Worm (Caenorhabditis elegans) whole organism, L3 larva: ENCODE results near the gene sid-5.

Experiments used
- R02D3.7 ChIP-seq: fragments of 150-350 bp; optimal IDR thresholded peaks from 2 replicates; lab custom pipeline; 2014; ENCODE audit warnings: missing biosample characterization, missing genetic modification characterization
- ZK546.5 ChIP-seq: sonication (generic microtip); optimal IDR thresholded peaks from 2 replicates; lab custom pipeline; 2017; ENCODE audit warnings: missing biosample characterization, missing genetic modification characterization
- ama-1 ChIP-seq: fragments of 150-350 bp; optimal IDR thresholded peaks from 2 replicates; lab custom pipeline; 2018
- ceh-82 ChIP-seq: fragments of 150-350 bp; optimal IDR thresholded peaks from 2 replicates; lab custom pipeline; 2014; ENCODE audit warnings: missing biosample characterization, missing genetic modification characterization
- ceh-9 ChIP-seq: sonication (generic microtip); optimal IDR thresholded peaks from 2 replicates; lab custom pipeline; 2018; ENCODE audit warnings: missing biosample characterization, missing genetic modification characterization
- daf-12 ChIP-seq: fragments of 150-350 bp; optimal IDR thresholded peaks from 2 replicates; lab custom pipeline; 2014; ENCODE audit warnings: missing biosample characterization, missing genetic modification reagents, missing genetic modification characterization
- egl-27 ChIP-seq: sonication (generic microtip); optimal IDR thresholded peaks from 4 replicates; lab custom pipeline; 2017; ENCODE audit warnings: missing biosample characterization, missing genetic modification reagents, missing genetic modification characterization
- egl-5 ChIP-seq: fragments of 150-350 bp; optimal IDR thresholded peaks from 2 replicates; lab custom pipeline; 2017; ENCODE audit warnings: missing biosample characterization, missing genetic modification reagents, missing genetic modification characterization, inconsistent platforms
- elt-1 ChIP-seq: fragments of 150-350 bp; optimal IDR thresholded peaks from 2 replicates; lab custom pipeline; 2014; ENCODE audit warnings: missing biosample characterization, missing genetic modification characterization
- elt-2 ChIP-seq: sonication (generic microtip); optimal IDR thresholded peaks from 2 replicates; lab custom pipeline; 2016; ENCODE audit warnings: missing genetic modification reagents, mild to moderate bottlenecking, missing genetic modification characterization, missing compliant biosample characterization
- elt-3 ChIP-seq, 3 experiments: fragments of 150-350 bp in 1 of 3; sonication (generic microtip) in 2 of 3; optimal IDR thresholded peaks; 2 replicates in 2 of 3; 4 replicates in 1 of 3; lab custom pipeline; 2014 to 2017; ENCODE audit warnings: missing biosample characterization in 3 of 3, missing genetic modification characterization in 3 of 3
- eor-1 ChIP-seq, 2 experiments: fragments of 150-350 bp; optimal IDR thresholded peaks; 2 replicates each; lab custom pipeline; 2014 to 2018; ENCODE audit warnings: missing biosample characterization in 2 of 2, missing genetic modification characterization in 2 of 2
- fos-1 ChIP-seq: fragments of 150-350 bp; optimal IDR thresholded peaks from 2 replicates; lab custom pipeline; 2014; ENCODE audit warnings: missing biosample characterization, missing genetic modification characterization
- hmg-11 ChIP-seq: sonication (generic microtip); optimal IDR thresholded peaks from 2 replicates; lab custom pipeline; 2016; ENCODE audit warnings: missing genetic modification characterization, missing compliant biosample characterization
- jun-1 ChIP-seq: fragments of 150-350 bp; optimal IDR thresholded peaks from 2 replicates; lab custom pipeline; 2014; ENCODE audit warnings: missing biosample characterization, missing genetic modification reagents, missing genetic modification characterization
- lin-15B ChIP-seq: fragments of 150-350 bp; optimal IDR thresholded peaks from 2 replicates; lab custom pipeline; 2014; ENCODE audit warnings: missing biosample characterization, missing genetic modification characterization
- lin-39 ChIP-seq: fragments of 150-350 bp; optimal IDR thresholded peaks from 2 replicates; lab custom pipeline; 2018; ENCODE audit warnings: missing biosample characterization, missing genetic modification reagents, missing genetic modification characterization
- lsy-12 ChIP-seq: sonication (generic microtip); optimal IDR thresholded peaks from 2 replicates; lab custom pipeline; 2016; ENCODE audit warnings: mild to moderate bottlenecking, missing genetic modification characterization, missing compliant biosample characterization
- mdl-1 ChIP-seq: fragments of 150-350 bp; optimal IDR thresholded peaks from 2 replicates; lab custom pipeline; 2014; ENCODE audit warnings: missing biosample characterization, missing genetic modification characterization
- mml-1 ChIP-seq: fragments of 150-350 bp; sonication (generic microtip); optimal IDR thresholded peaks from 3 replicates; lab custom pipeline; 2014; ENCODE audit warnings: missing biosample characterization, missing genetic modification characterization
- nfya-1 ChIP-seq: sonication (generic microtip); optimal IDR thresholded peaks from 2 replicates; lab custom pipeline; 2017; ENCODE audit warnings: missing genetic modification characterization, mild to moderate bottlenecking, missing compliant biosample characterization, antibody characterized with exemption, moderate library complexity; ENCODE audit not compliant: insufficient read depth
- nhr-11 ChIP-seq: fragments of 150-350 bp; optimal IDR thresholded peaks from 2 replicates; lab custom pipeline; 2014; ENCODE audit warnings: missing biosample characterization, missing genetic modification characterization
- nhr-12 ChIP-seq: fragments of 150-350 bp; optimal IDR thresholded peaks from 2 replicates; lab custom pipeline; 2014; ENCODE audit warnings: missing biosample characterization, missing genetic modification characterization
- nhr-23 ChIP-seq: fragments of 150-350 bp; optimal IDR thresholded peaks from 2 replicates; lab custom pipeline; 2014; ENCODE audit warnings: missing biosample characterization, missing genetic modification reagents, missing genetic modification characterization
- nhr-237 ChIP-seq: fragments of 150-350 bp; optimal IDR thresholded peaks from 2 replicates; lab custom pipeline; 2014; ENCODE audit warnings: missing biosample characterization, missing genetic modification characterization
- nhr-25 ChIP-seq: sonication (generic microtip); optimal IDR thresholded peaks from 2 replicates; lab custom pipeline; 2017; ENCODE audit warnings: missing biosample characterization, missing genetic modification characterization
- nhr-43 ChIP-seq: sonication (generic microtip); optimal IDR thresholded peaks from 2 replicates; lab custom pipeline; 2016; ENCODE audit warnings: mild to moderate bottlenecking, missing genetic modification characterization, missing compliant biosample characterization; ENCODE audit not compliant: poor library complexity, severe bottlenecking
- nhr-67 ChIP-seq: fragments of 150-350 bp; optimal IDR thresholded peaks from 2 replicates; lab custom pipeline; 2014; ENCODE audit warnings: missing biosample characterization, missing genetic modification characterization
- nhr-76 ChIP-seq: fragments of 150-350 bp; sonication (generic microtip); optimal IDR thresholded peaks from 5 replicates; lab custom pipeline; 2014; ENCODE audit warnings: missing biosample characterization, missing genetic modification characterization
- nhr-77 ChIP-seq: fragments of 150-350 bp; optimal IDR thresholded peaks from 2 replicates; lab custom pipeline; 2014; ENCODE audit warnings: missing biosample characterization, missing genetic modification characterization
- pha-4 ChIP-seq: fragments of 150-350 bp; optimal IDR thresholded peaks from 2 replicates; lab custom pipeline; 2014; ENCODE audit warnings: missing biosample characterization, missing genetic modification reagents, missing genetic modification characterization
- pqm-1 ChIP-seq: fragments of 150-350 bp; optimal IDR thresholded peaks from 2 replicates; lab custom pipeline; 2017; ENCODE audit warnings: missing biosample characterization, missing genetic modification characterization, inconsistent platforms
- sea-2 ChIP-seq: fragments of 150-350 bp; sonication (generic microtip); optimal IDR thresholded peaks from 4 replicates; lab custom pipeline; 2014; ENCODE audit warnings: missing biosample characterization, missing genetic modification reagents, missing genetic modification characterization
- skn-1 ChIP-seq: fragments of 150-350 bp; optimal IDR thresholded peaks from 2 replicates; lab custom pipeline; 2014; ENCODE audit warnings: missing biosample characterization, missing genetic modification characterization
- tbx-2 ChIP-seq: sonication (generic microtip); optimal IDR thresholded peaks from 2 replicates; lab custom pipeline; 2016; ENCODE audit warnings: mild to moderate bottlenecking, missing genetic modification characterization, missing compliant biosample characterization
- unc-62 ChIP-seq: fragments of 150-350 bp; sonication (generic microtip); optimal IDR thresholded peaks from 4 replicates; lab custom pipeline; 2014; ENCODE audit warnings: missing biosample characterization, missing genetic modification reagents, missing genetic modification characterization
- zag-1 ChIP-seq: fragments of 150-350 bp; optimal IDR thresholded peaks from 2 replicates; lab custom pipeline; 2014; ENCODE audit warnings: missing biosample characterization, missing genetic modification characterization
- ztf-4 ChIP-seq: fragments of 150-350 bp; optimal IDR thresholded peaks from 2 replicates; lab custom pipeline; 2014; ENCODE audit warnings: missing biosample characterization, missing genetic modification characterization

The sid-5 gene

DNA sequence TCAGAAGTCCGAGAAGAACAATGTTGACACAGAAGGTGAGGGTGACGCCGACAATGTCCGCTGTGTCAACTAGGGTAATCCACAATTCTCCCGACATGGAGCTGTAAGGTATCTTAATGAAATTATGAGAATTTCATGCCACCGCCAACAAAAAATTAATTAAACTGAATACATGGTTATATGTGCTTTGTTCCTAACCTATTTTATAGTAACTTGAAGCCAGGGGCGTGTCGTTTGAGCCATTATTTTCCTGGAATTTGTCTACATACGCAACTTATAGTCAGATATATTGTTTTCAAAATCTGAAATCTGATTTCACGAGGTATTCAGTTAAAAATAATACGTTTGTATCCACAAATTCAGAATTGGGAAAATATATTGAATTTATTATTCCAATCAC is 38.7 kb upstream of the sid-5 start, which contains the start of gene odr-10:
odr-10 (minus strand) TSS at position 101 of the 400 bp plus-strand sequence.
- TF ChIP-seq nhr-43 (tag; lab: Kevin White, UChicago) (no peak), mml-1 (tag; lab: Kevin White, UChicago) (no peak), nhr-77 (tag; lab: Kevin White, UChicago) (no peak), jun-1 (tag; lab: Kevin White, UChicago) (no peak), hmg-11 (tag; lab: Kevin White, UChicago) (no peak), unc-62 (no peak), nhr-25 (no peak), lin-15B (tag; lab: Kevin White, UChicago) (no peak), egl-5 (tag; lab: Kevin White, UChicago) (no peak), mdl-1 (no peak), nhr-23 (tag; lab: Kevin White, UChicago) (no peak), nhr-237 (no peak)

DNA sequence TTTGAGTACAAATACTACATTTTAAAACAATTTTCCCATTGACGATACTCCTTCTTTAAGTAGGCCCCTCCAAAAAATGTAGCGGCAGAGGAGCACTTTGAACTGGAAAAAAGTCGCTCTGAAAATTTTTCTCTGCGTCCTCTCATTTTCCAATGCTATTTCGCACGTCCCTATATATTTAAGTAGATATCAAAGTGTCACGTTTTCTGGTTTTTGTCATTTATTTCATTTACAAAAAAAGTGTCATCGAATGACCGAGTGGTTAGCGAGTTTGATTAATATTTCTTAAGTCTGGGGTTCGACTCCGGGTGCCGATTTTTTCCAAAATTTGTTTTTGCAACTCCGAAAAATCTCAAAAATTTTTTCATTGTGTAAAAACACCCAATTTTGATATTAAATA is 37.6 kb upstream of the sid-5 start:
- TF ChIP-seq nhr-11 (tag; lab: Kevin White, UChicago) (no peak), lsy-12 (tag; lab: Kevin White, UChicago) (no peak), ceh-82 (tag; lab: Kevin White, UChicago) (no peak), ama-1 (lab: Kevin White, UChicago) (no peak), nhr-25 (no peak), elt-3 (tag; optimal IDR thresholded peaks at IDR 0.05; lab: Kevin White, UChicago) (no peak), ceh-9 (tag; lab: Kevin White, UChicago) (no peak), pha-4 (tag; lab: Kevin White, UChicago) (no peak), pqm-1 (tag; lab: Kevin White, UChicago) (no peak), sea-2 (GFP tag; lab: Kevin White, UChicago) (no peak), hmg-11 (tag; lab: Kevin White, UChicago) (no peak)

DNA sequence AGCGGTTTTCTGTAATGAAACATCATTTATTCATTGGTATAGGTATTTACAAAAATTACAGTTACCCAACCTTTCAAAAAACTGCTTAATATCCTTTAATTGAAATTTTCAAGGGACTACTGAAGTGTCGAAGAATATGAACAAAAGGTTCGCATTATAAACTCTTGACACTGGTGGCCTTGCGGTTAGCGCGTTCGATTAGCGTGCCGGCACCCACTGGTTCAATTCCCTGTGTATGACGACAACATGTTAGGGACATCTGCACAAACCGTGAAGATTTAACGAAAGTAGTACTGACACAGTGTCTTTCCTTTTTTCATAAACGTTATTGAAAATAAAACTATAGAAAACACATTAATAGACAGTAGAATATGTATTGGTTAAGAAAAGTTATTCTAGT is 36.8 kb upstream of the sid-5 start:
- TF ChIP-seq nhr-76 (no peak), lsy-12 (tag; lab: Kevin White, UChicago) (peak; percentile 66), pqm-1 (tag; lab: Kevin White, UChicago) (peak; percentile 52), nfya-1 (tag; lab: Kevin White, UChicago) (no peak), daf-12 (tag; lab: Kevin White, UChicago) (no peak), hmg-11 (tag; lab: Kevin White, UChicago) (peak; percentile 58), fos-1 (tag; lab: Kevin White, UChicago) (no peak), nhr-67 (tag; lab: Kevin White, UChicago) (no peak), nhr-43 (tag; lab: Kevin White, UChicago) (peak; percentile 79), egl-27 (tag; lab: Kevin White, UChicago) (no peak), eor-1 (tag; optimal IDR thresholded peaks at IDR 0.05; lab: Kevin White, UChicago) (no peak), R02D3.7 (tag; lab: Kevin White, UChicago) (no peak), lin-39 (tag; lab: Kevin White, UChicago) (peak; percentile 48), nhr-25 (peak; percentile 59), lin-15B (tag; lab: Kevin White, UChicago) (no peak), skn-1 (tag; lab: Kevin White, UChicago) (no peak), mml-1 (tag; lab: Kevin White, UChicago) (no peak), tbx-2 (tag; lab: Kevin White, UChicago) (peak; percentile 63), elt-1 (tag; lab: Kevin White, UChicago) (no peak), nhr-23 (tag; lab: Kevin White, UChicago) (peak; percentile 17), nhr-12 (no peak), elt-3 (tag; optimal IDR thresholded peaks at IDR 0.05; lab: Kevin White, UChicago) (no peak), ceh-82 (tag; lab: Kevin White, UChicago) (no peak), elt-2 (tag; lab: Kevin White, UChicago) (peak; percentile 52), zag-1 (no peak), unc-62 (no peak), ZK546.5 (tag; lab: Kevin White, UChicago) (no peak), ztf-4 (peak; percentile 9), pha-4 (tag; lab: Kevin White, UChicago) (no peak), sea-2 (GFP tag; lab: Kevin White, UChicago) (no peak), egl-5 (tag; lab: Kevin White, UChicago) (no peak)
